Fruit fly (Drosophila melanogaster): ENCODE data around the gene FoxP.
A peak's percentile ranks its signal among the peaks of the same experiment; 100 is the strongest.

FoxP gene

dm6 chr3R:9747272-9747874 is 16.7 kb upstream of the FoxP start, which contains the start of gene CG12948 (continued):
- TF ChIP-seq CG7928 (GFP tag; optimal IDR thresholded peaks at IDR 0.05) (no peak), corto (GFP tag; optimal IDR thresholded peaks at IDR 0.05) (peak; percentile 49), CG12769 (tag; optimal IDR thresholded peaks at IDR 0.05) (peak; percentile 56), CG6254 (GFP tag; optimal IDR thresholded peaks at IDR 0.05) (no peak), CG4730 (GFP tag; IDR thresholded peaks at IDR 0.05) (no peak), CG11723 (GFP tag; optimal IDR thresholded peaks at IDR 0.05) (no peak), CG4328 (GFP tag; optimal IDR thresholded peaks at IDR 0.05) (no peak), Poxn (GFP tag; IDR thresholded peaks at IDR 0.05) (no peak), CG2120 (GFP tag; optimal IDR thresholded peaks at IDR 0.05) (peak; percentile 77), lab (GFP tag; optimal IDR thresholded peaks at IDR 0.05) (no peak), CG6689 (GFP tag; IDR thresholded peaks at IDR 0.05) (no peak), CG14014 (GFP tag; IDR thresholded peaks at IDR 0.05) (peak; percentile 53), CG42726 (GFP tag; IDR thresholded peaks at IDR 0.05; ENCODE audit: partially characterized antibody) (0 out of 2 replicates have a peak, but pooled peaks have one; percentile 19), CG8478 (optimal IDR thresholded peaks at IDR 0.05) (no peak), CG9437 (GFP tag; optimal IDR thresholded peaks at IDR 0.05) (peak; percentile 30), kah (GFP tag; optimal IDR thresholded peaks at IDR 0.05) (no peak), Nf-YA (GFP tag; IDR thresholded peaks at IDR 0.05) (no peak), ems (GFP tag; optimal IDR thresholded peaks at IDR 0.05) (peak; percentile 11), trh (GFP tag; optimal IDR thresholded peaks at IDR 0.05) (no peak), CG1603 (tag; optimal IDR thresholded peaks at IDR 0.05) (peak; percentile 50), HmgD (GFP tag; optimal IDR thresholded peaks at IDR 0.05) (peak; percentile 21), CG1792 (GFP tag; optimal IDR thresholded peaks at IDR 0.05) (peak; percentile 16), CG5245 (GFP tag; optimal IDR thresholded peaks at IDR 0.05) (peak; percentile 25), CG13424 (tag; optimal IDR thresholded peaks at IDR 0.05) (peak; percentile 69), fd102C (GFP tag; optimal IDR thresholded peaks at IDR 0.05) (no peak), sens (GFP tag) (peak; percentile 90), chm (GFP tag; IDR thresholded peaks at IDR 0.05) (no peak), Doc2 (GFP tag; IDR thresholded peaks at IDR 0.05) (no peak), D (optimal IDR thresholded peaks at IDR 0.05) (no peak), D (GFP tag; optimal IDR thresholded peaks at IDR 0.05) (no peak), CG10565 (GFP tag; optimal IDR thresholded peaks at IDR 0.05) (no peak), Mrtf (GFP tag; IDR thresholded peaks at IDR 0.05) (no peak), hb (GFP tag; IDR thresholded peaks at IDR 0.05; ENCODE audit: partially characterized antibody) (peak; percentile 88), Dad (GFP tag; optimal IDR thresholded peaks at IDR 0.05) (peak; percentile 53), CG10462 (GFP tag; optimal IDR thresholded peaks at IDR 0.05) (no peak), peb (GFP tag; IDR thresholded peaks at IDR 0.05) (no peak), CkIIα-i1 (GFP tag; IDR thresholded peaks at IDR 0.05) (no peak), h (optimal IDR thresholded peaks at IDR 0.05) (no peak), MESR4 (GFP tag; optimal IDR thresholded peaks at IDR 0.05) (peak; percentile 82), gcm2 (GFP tag; optimal IDR thresholded peaks at IDR 0.05) (no peak), onecut (GFP tag; IDR thresholded peaks at IDR 0.05) (0 out of 2 replicates have a peak, but pooled peaks have one; percentile 19), CG15479 (GFP tag; optimal IDR thresholded peaks at IDR 0.05) (peak; percentile 46), CG18764 (GFP tag; optimal IDR thresholded peaks at IDR 0.05) (no peak), CG8924 (tag; optimal IDR thresholded peaks at IDR 0.05) (peak; percentile 64), CG4820 (GFP tag; optimal IDR thresholded peaks at IDR 0.05) (peak; percentile 46)
